Fruit fly (Drosophila melanogaster) whole organism, prepupa: ENCODE results near the gene Srrm1.

ENCODE experiments used
- Blimp-1 ChIP-seq: fragments of 200-800 bp; sonication (Bioruptor generic); optimal IDR thresholded peaks from 3 replicates; lab custom pipeline; 2017; ENCODE audit warnings: missing biosample characterization, missing genetic modification characterization, mild to moderate bottlenecking, moderate library complexity, missing genetic modification reagents
- CG10631 ChIP-seq: fragments of 200-800 bp; sonication (Bioruptor generic); optimal IDR thresholded peaks from 2 replicates; lab custom pipeline; 2016; ENCODE audit warnings: missing biosample characterization, missing genetic modification characterization
- CG10669 ChIP-seq: fragments of 200-800 bp; sonication (Bioruptor generic); optimal IDR thresholded peaks from 3 replicates; lab custom pipeline; 2018; ENCODE audit warnings: missing biosample characterization, mild to moderate bottlenecking, missing genetic modification characterization, moderate library complexity
- CG11294 ChIP-seq: fragments of 200-800 bp; sonication (Bioruptor generic); IDR thresholded peaks from 2 replicates; pipeline ENCODE4 v1.3.6; 2022; ENCODE audit warnings: missing biosample characterization, missing genetic modification characterization
- CG11762 ChIP-seq: fragments of 200-800 bp; sonication (Bioruptor generic); optimal IDR thresholded peaks from 3 replicates; lab custom pipeline; 2016; ENCODE audit warnings: missing biosample characterization, missing genetic modification characterization; ENCODE audit not compliant: insufficient read depth
- CG11902 ChIP-seq: fragments of 200-800 bp; sonication (Bioruptor generic); optimal IDR thresholded peaks from 3 replicates; lab custom pipeline; 2016; ENCODE audit warnings: missing biosample characterization, missing genetic modification characterization
- CG15336 ChIP-seq: fragments of 200-800 bp; sonication (Bioruptor generic); IDR thresholded peaks from 2 replicates; pipeline ENCODE4 v1.3.6; 2022; ENCODE audit warnings: missing biosample characterization, missing genetic modification characterization
- CG1621 ChIP-seq: fragments of 200-800 bp; sonication (Bioruptor generic); optimal IDR thresholded peaks from 3 replicates; lab custom pipeline; 2018; ENCODE audit warnings: missing biosample characterization, mild to moderate bottlenecking, missing genetic modification characterization
- CG16779 ChIP-seq: fragments of 200-800 bp; sonication (Bioruptor generic); optimal IDR thresholded peaks from 3 replicates; lab custom pipeline; 2017; ENCODE audit warnings: missing biosample characterization, mild to moderate bottlenecking, missing genetic modification characterization
- CG3032 ChIP-seq: fragments of 200-800 bp; optimal IDR thresholded peaks from 2 replicates; lab custom pipeline; 2019; ENCODE audit warnings: missing biosample characterization, mild to moderate bottlenecking, missing genetic modification characterization, moderate library complexity
- CG31627 ChIP-seq: fragments of 200-800 bp; sonication (Bioruptor generic); optimal IDR thresholded peaks from 3 replicates; lab custom pipeline; 2016; ENCODE audit warnings: missing biosample characterization, missing genetic modification characterization
- CG32006 ChIP-seq: fragments of 200-800 bp; sonication (Bioruptor generic); optimal IDR thresholded peaks from 3 replicates; lab custom pipeline; 2017; ENCODE audit warnings: missing biosample characterization, mild to moderate bottlenecking, missing genetic modification characterization
- CG34406 ChIP-seq: fragments of 200-800 bp; sonication (Bioruptor generic); optimal IDR thresholded peaks from 3 replicates; lab custom pipeline; 2016; ENCODE audit warnings: missing biosample characterization, missing genetic modification characterization
- CG3919 ChIP-seq: fragments of 200-800 bp; sonication (Bioruptor generic); optimal IDR thresholded peaks from 3 replicates; lab custom pipeline; 2016; ENCODE audit warnings: missing biosample characterization, missing genetic modification characterization
- CG4318 ChIP-seq: fragments of 200-800 bp; sonication (Bioruptor generic); optimal IDR thresholded peaks from 3 replicates; lab custom pipeline; 2017; ENCODE audit warnings: missing biosample characterization, mild to moderate bottlenecking, missing genetic modification characterization
- CG6163 ChIP-seq: fragments of 200-800 bp; sonication (Bioruptor generic); IDR thresholded peaks from 3 replicates; pipeline ENCODE4 v1.3.6; 2022; ENCODE audit warnings: missing biosample characterization, missing genetic modification characterization
- CG6276 ChIP-seq: fragments of 200-800 bp; sonication (Bioruptor generic); optimal IDR thresholded peaks from 2 replicates; lab custom pipeline; 2017; ENCODE audit warnings: missing biosample characterization, mild to moderate bottlenecking, missing genetic modification characterization
- CG6808 ChIP-seq: fragments of 200-800 bp; sonication (Bioruptor generic); optimal IDR thresholded peaks from 3 replicates; lab custom pipeline; 2017; ENCODE audit warnings: missing biosample characterization, missing genetic modification characterization, mild to moderate bottlenecking, moderate library complexity, missing genetic modification reagents
- CG6854 ChIP-seq: fragments of 200-800 bp; sonication (Bioruptor generic); optimal IDR thresholded peaks from 2 replicates; lab custom pipeline; 2017; ENCODE audit warnings: missing biosample characterization, mild to moderate bottlenecking, missing genetic modification characterization
- CG8119 ChIP-seq: fragments of 200-800 bp; sonication (Bioruptor generic); IDR thresholded peaks from 3 replicates; pipeline ENCODE4 v1.3.6; 2022; ENCODE audit warnings: missing biosample characterization, missing genetic modification characterization
- CG8319 ChIP-seq: fragments of 200-800 bp; sonication (Bioruptor generic); optimal IDR thresholded peaks from 3 replicates; lab custom pipeline; 2016; ENCODE audit warnings: missing biosample characterization, missing genetic modification characterization
- CG8632 ChIP-seq: fragments of 200-800 bp; sonication (Bioruptor generic); optimal IDR thresholded peaks from 3 replicates; lab custom pipeline; 2016; ENCODE audit warnings: missing biosample characterization, missing genetic modification characterization
- CG9139 ChIP-seq: fragments of 200-800 bp; sonication (Bioruptor generic); optimal IDR thresholded peaks from 3 replicates; lab custom pipeline; 2017; ENCODE audit warnings: missing biosample characterization, mild to moderate bottlenecking, missing genetic modification characterization
- Eip75B ChIP-seq: fragments of 200-800 bp; sonication (Bioruptor generic); optimal IDR thresholded peaks from 3 replicates; lab custom pipeline; 2016; ENCODE audit warnings: missing biosample characterization, missing genetic modification characterization
- Eip78C ChIP-seq: fragments of 200-800 bp; sonication (Bioruptor generic); peaks from one replicate; lab custom pipeline; 2016; ENCODE audit warnings: missing biosample characterization, missing genetic modification characterization
- Eip93F ChIP-seq: fragments of 200-800 bp; sonication (Bioruptor generic); optimal IDR thresholded peaks from 2 replicates; lab custom pipeline; 2016; ENCODE audit warnings: missing biosample characterization, mild to moderate bottlenecking, missing genetic modification characterization
- Ets21C ChIP-seq: fragments of 200-800 bp; sonication (Bioruptor generic); optimal IDR thresholded peaks from 3 replicates; lab custom pipeline; 2016; ENCODE audit warnings: missing biosample characterization, missing genetic modification characterization
- Ets96B ChIP-seq: fragments of 200-800 bp; optimal IDR thresholded peaks from 2 replicates; lab custom pipeline; 2019; ENCODE audit warnings: missing biosample characterization, mild to moderate bottlenecking, missing genetic modification characterization, moderate library complexity
- Gug ChIP-seq: fragments of 200-800 bp; sonication (Bioruptor generic); IDR thresholded peaks from 2 replicates; pipeline ENCODE4 v1.3.6; 2022; ENCODE audit warnings: missing biosample characterization, missing genetic modification characterization
- Hr38 ChIP-seq: sonication (Bioruptor generic); optimal IDR thresholded peaks from 2 replicates; lab custom pipeline; 2016; ENCODE audit warnings: missing biosample characterization, missing genetic modification characterization
- Hr39 ChIP-seq: fragments of 200-800 bp; sonication (Bioruptor generic); optimal IDR thresholded peaks from 2 replicates; lab custom pipeline; 2016; ENCODE audit warnings: missing biosample characterization, missing genetic modification characterization
- Hr4 ChIP-seq: fragments of 200-800 bp; sonication (Bioruptor generic); optimal IDR thresholded peaks from 3 replicates; lab custom pipeline; 2016; ENCODE audit warnings: missing biosample characterization, missing genetic modification characterization
- Lpt ChIP-seq: fragments of 200-800 bp; sonication (Bioruptor generic); optimal IDR thresholded peaks from 3 replicates; lab custom pipeline; 2016; ENCODE audit warnings: missing biosample characterization, missing genetic modification characterization
- Met ChIP-seq: fragments of 200-800 bp; sonication (Bioruptor generic); optimal IDR thresholded peaks from 3 replicates; lab custom pipeline; 2016; ENCODE audit warnings: missing biosample characterization, missing genetic modification characterization
- OdsH ChIP-seq: fragments of 200-800 bp; sonication (Bioruptor generic); optimal IDR thresholded peaks from 3 replicates; lab custom pipeline; 2016; ENCODE audit warnings: missing biosample characterization, missing genetic modification characterization
- Smox ChIP-seq: fragments of 200-800 bp; sonication (Bioruptor generic); optimal IDR thresholded peaks from 3 replicates; lab custom pipeline; 2016; ENCODE audit warnings: missing biosample characterization, missing genetic modification characterization
- Sox102F ChIP-seq: fragments of 200-800 bp; sonication (Bioruptor generic); optimal IDR thresholded peaks from 2 replicates; lab custom pipeline; 2016; ENCODE audit warnings: missing biosample characterization, mild to moderate bottlenecking, missing genetic modification characterization
- Sox15 ChIP-seq: fragments of 200-800 bp; sonication (Bioruptor generic); optimal IDR thresholded peaks from 3 replicates; lab custom pipeline; 2016; ENCODE audit warnings: missing biosample characterization, missing genetic modification characterization
- achi ChIP-seq: fragments of 200-800 bp; sonication (Bioruptor generic); optimal IDR thresholded peaks from 3 replicates; lab custom pipeline; 2016; ENCODE audit warnings: missing biosample characterization, missing genetic modification characterization
- acj6 ChIP-seq: fragments of 200-800 bp; sonication (Bioruptor generic); optimal IDR thresholded peaks from 3 replicates; lab custom pipeline; 2016; ENCODE audit warnings: missing biosample characterization, missing genetic modification characterization
- dsx ChIP-seq: fragments of 200-800 bp; optimal IDR thresholded peaks from 3 replicates; lab custom pipeline; 2019; ENCODE audit warnings: missing biosample characterization, mild to moderate bottlenecking, missing genetic modification characterization, moderate library complexity; ENCODE audit not compliant: poor library complexity, severe bottlenecking
- eg ChIP-seq: fragments of 200-800 bp; sonication (Bioruptor generic); IDR thresholded peaks from 3 replicates; pipeline ENCODE4 v1.3.6; 2022; ENCODE audit warnings: missing biosample characterization, missing genetic modification characterization
- esn ChIP-seq: fragments of 200-800 bp; sonication (Bioruptor generic); optimal IDR thresholded peaks from 2 replicates; lab custom pipeline; 2016; ENCODE audit warnings: missing biosample characterization, mild to moderate bottlenecking, missing genetic modification characterization, moderate library complexity
- fd59A ChIP-seq: fragments of 200-800 bp; sonication (Bioruptor generic); optimal IDR thresholded peaks from 2 replicates; lab custom pipeline; 2017; ENCODE audit warnings: missing biosample characterization, mild to moderate bottlenecking, missing genetic modification characterization, missing genetic modification reagents
- fd85E ChIP-seq: fragments of 200-800 bp; sonication (Bioruptor generic); optimal IDR thresholded peaks from 3 replicates; lab custom pipeline; 2016; ENCODE audit warnings: missing biosample characterization, missing genetic modification characterization
- lz ChIP-seq: fragments of 200-800 bp; sonication (Bioruptor generic); optimal IDR thresholded peaks from 3 replicates; lab custom pipeline; 2016; ENCODE audit warnings: missing biosample characterization, missing genetic modification characterization
- net ChIP-seq: fragments of 200-800 bp; sonication (Bioruptor generic); optimal IDR thresholded peaks from 3 replicates; lab custom pipeline; 2016; ENCODE audit warnings: missing biosample characterization, missing genetic modification characterization
- pdm3 ChIP-seq: fragments of 200-800 bp; sonication (Bioruptor generic); optimal IDR thresholded peaks from 3 replicates; lab custom pipeline; 2016; ENCODE audit warnings: missing biosample characterization, missing genetic modification characterization
- spab ChIP-seq: fragments of 200-800 bp; sonication (Bioruptor generic); optimal IDR thresholded peaks from 2 replicates; lab custom pipeline; 2017; ENCODE audit warnings: missing biosample characterization, mild to moderate bottlenecking, missing genetic modification characterization, missing genetic modification reagents
- ss ChIP-seq, 2 experiments: fragments of 200-800 bp; sonication (Bioruptor generic); optimal IDR thresholded peaks; 2 replicates in 1 of 2; 3 replicates in 1 of 2; lab custom pipeline; 2017 to 2018; ENCODE audit warnings: mild to moderate bottlenecking in 2 of 2, missing biosample characterization in 2 of 2, missing genetic modification characterization in 2 of 2, moderate library complexity in 1 of 2
- svp ChIP-seq: fragments of 200-800 bp; sonication (Bioruptor generic); peaks from one replicate; lab custom pipeline; 2016; ENCODE audit warnings: missing biosample characterization, missing genetic modification characterization
- topi ChIP-seq: fragments of 200-800 bp; sonication (Bioruptor generic); optimal IDR thresholded peaks from 3 replicates; lab custom pipeline; 2016; ENCODE audit warnings: missing biosample characterization, missing genetic modification characterization
- vri ChIP-seq: fragments of 200-800 bp; sonication (Bioruptor generic); optimal IDR thresholded peaks from 3 replicates; lab custom pipeline; 2016; ENCODE audit warnings: missing biosample characterization, mild to moderate bottlenecking, missing genetic modification characterization

Gene Srrm1

DNA sequence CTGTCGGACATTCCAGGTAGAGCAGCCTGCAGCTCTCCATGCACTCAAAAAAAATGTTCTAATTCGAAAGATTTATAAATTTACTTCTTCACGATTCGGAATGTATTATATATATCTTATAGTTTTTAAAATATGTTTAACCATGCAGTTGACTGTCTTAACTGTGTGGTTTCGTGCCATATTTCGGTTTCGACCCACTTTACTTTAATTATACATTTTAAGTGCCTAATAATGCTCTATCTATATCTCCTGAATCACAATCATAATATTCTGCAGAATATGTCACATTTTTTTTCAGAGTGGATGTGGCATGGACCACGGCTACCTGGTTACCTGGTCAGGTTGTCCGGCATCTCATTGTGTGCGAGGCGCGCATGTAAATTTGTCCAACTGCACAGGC, 13.1 kb downstream of the Srrm1 start:
- TF ChIP-seq Met (GFP tag; lab: Kevin White, UChicago) = peak; percentile 27
- no peak for TF ChIP-seq CG11294 (GFP tag; lab: Robert Waterston, UW)
- peak; percentile 36 to 41 for TF ChIP-seq ss (GFP tag; optimal IDR thresholded peaks at IDR 0.05; lab: Kevin White, UChicago)
- TF ChIP-seq CG1621 (tag; lab: Kevin White, UChicago) = peak; percentile 7
- peak; percentile 22 for TF ChIP-seq lz (GFP tag; lab: Kevin White, UChicago)
- TF ChIP-seq svp (GFP tag; lab: Kevin White, UChicago) = peak; percentile 80
- TF ChIP-seq Gug = no peak
- no peak for TF ChIP-seq Ets21C
- TF ChIP-seq dsx (GFP tag; lab: Kevin White, UChicago) = peak; percentile 35
- TF ChIP-seq net (GFP tag; lab: Kevin White, UChicago) = peak; percentile 41
- no peak for TF ChIP-seq fd85E
- peak; percentile 35 for TF ChIP-seq CG3032 (tag; lab: Kevin White, UChicago)
- peak; percentile 66 for TF ChIP-seq CG32006 (GFP tag; lab: Kevin White, UChicago)
- peak; percentile 32 for TF ChIP-seq CG10669 (GFP tag; lab: Kevin White, UChicago)
- TF ChIP-seq CG10631 (GFP tag; lab: Kevin White, UChicago) = peak; percentile 42
- TF ChIP-seq CG31627 (GFP tag; lab: Kevin White, UChicago) = no peak
- TF ChIP-seq topi (GFP tag; lab: Kevin White, UChicago) = peak; percentile 32
- peak; percentile 15 for TF ChIP-seq vri (GFP tag; lab: Kevin White, UChicago)
- TF ChIP-seq CG34406 (GFP tag; lab: Kevin White, UChicago) = peak; percentile 3
- TF ChIP-seq CG4318 = no peak
- peak; percentile 55 for TF ChIP-seq CG6808 (GFP tag; lab: Kevin White, UChicago)
- no peak for TF ChIP-seq eg (GFP tag; lab: Robert Waterston, UW)
- TF ChIP-seq Hr38 (GFP tag; lab: Kevin White, UChicago) = no peak
- no peak for TF ChIP-seq CG6854
- no peak for TF ChIP-seq Hr39 (GFP tag; lab: Kevin White, UChicago)
- peak; percentile 16 for TF ChIP-seq Lpt (GFP tag; lab: Kevin White, UChicago)
- 0 out of 2 replicates have a peak, but pooled peaks have one; percentile 34 for TF ChIP-seq CG15336
- TF ChIP-seq achi (GFP tag; lab: Kevin White, UChicago) = peak; percentile 39
- peak; percentile 29 for TF ChIP-seq Eip75B (GFP tag; lab: Kevin White, UChicago)
- no peak for TF ChIP-seq CG11762 (GFP tag; lab: Kevin White, UChicago)
- TF ChIP-seq CG6163 (GFP tag; lab: Robert Waterston, UW) = no peak
- TF ChIP-seq acj6 (GFP tag; lab: Kevin White, UChicago) = peak; percentile 30
- TF ChIP-seq CG6276 = no peak
- TF ChIP-seq Sox15 = no peak
- TF ChIP-seq CG8119 (GFP tag; lab: Robert Waterston, UW) = peak; percentile 47; the same call in 2 of the 3 replicates
- TF ChIP-seq CG8319 = no peak
- TF ChIP-seq CG3919 = peak; percentile 27
- no peak for TF ChIP-seq fd59A (GFP tag; lab: Kevin White, UChicago)
- TF ChIP-seq Blimp-1 (GFP tag; lab: Kevin White, UChicago) = no peak
- peak; percentile 16 for TF ChIP-seq CG8632 (GFP tag; lab: Kevin White, UChicago)
- TF ChIP-seq Smox (GFP tag; lab: Kevin White, UChicago) = peak; percentile 28
- TF ChIP-seq pdm3 (GFP tag; lab: Kevin White, UChicago) = no peak
- TF ChIP-seq CG11902 = no peak
- no peak for TF ChIP-seq CG9139 (GFP tag; lab: Kevin White, UChicago)
- TF ChIP-seq Hr4 (GFP tag; lab: Kevin White, UChicago) = no peak
- peak; percentile 37 for TF ChIP-seq spab (GFP tag; lab: Kevin White, UChicago)
- peak; percentile 86 for TF ChIP-seq Eip78C (GFP tag; lab: Kevin White, UChicago)
- no peak for TF ChIP-seq OdsH (GFP tag; lab: Kevin White, UChicago)
- no peak for TF ChIP-seq CG16779 (tag; lab: Kevin White, UChicago)
- peak; percentile 38 for TF ChIP-seq Ets96B
- no peak for TF ChIP-seq Eip93F (GFP tag; lab: Kevin White, UChicago)
- peak; percentile 38 for TF ChIP-seq esn (GFP tag; lab: Kevin White, UChicago)
- peak; percentile 3 for TF ChIP-seq Sox102F (GFP tag; lab: Kevin White, UChicago)
